Worm (Caenorhabditis elegans) whole organism, early embryonic: Measurements from ENCODE around the gene him-3.

Experiments
- ama-1 ChIP-seq: fragments of 150-350 bp; optimal IDR thresholded peaks from 2 replicates; lab custom pipeline; 2014
- ets-7 ChIP-seq: sonication (generic microtip); optimal IDR thresholded peaks from 2 replicates; lab custom pipeline; 2016; ENCODE audit warnings: missing genotype, missing genetic modification characterization, missing compliant biosample characterization
- flt-1 ChIP-seq: fragments of 200-800 bp; sonication (Bioruptor generic); IDR thresholded peaks from 2 replicates; pipeline ENCODE4 v1.3.6; 2022; ENCODE audit warnings: missing genetic modification characterization, missing compliant biosample characterization
- hmbx-1 ChIP-seq: sonication (generic microtip); optimal IDR thresholded peaks from 2 replicates; lab custom pipeline; 2016; ENCODE audit warnings: mild to moderate bottlenecking, missing genetic modification characterization, missing compliant biosample characterization
- hmg-4 ChIP-seq: fragments of 200-800 bp; sonication (Bioruptor generic); optimal IDR thresholded peaks from 2 replicates; lab custom pipeline; 2018; ENCODE audit warnings: mild to moderate bottlenecking, missing genetic modification characterization, missing compliant biosample characterization
- hnd-1 ChIP-seq: sonication (generic microtip); optimal IDR thresholded peaks from 2 replicates; lab custom pipeline; 2016; ENCODE audit warnings: missing genetic modification characterization, missing compliant biosample characterization
- pes-1 ChIP-seq: fragments of 200-800 bp; sonication (Bioruptor generic); IDR thresholded peaks from 2 replicates; pipeline ENCODE4 v1.3.6; 2022; ENCODE audit warnings: missing genetic modification reagents, missing genetic modification characterization, missing compliant biosample characterization
- scrt-1 ChIP-seq: fragments of 200-800 bp; sonication (Bioruptor generic); IDR thresholded peaks from 2 replicates; pipeline ENCODE4 v1.3.6; 2022; ENCODE audit warnings: missing genetic modification characterization, missing compliant biosample characterization
- sea-1 ChIP-seq: fragments of 200-800 bp; sonication (Bioruptor generic); conservative IDR thresholded peaks from 2 replicates; pipeline ENCODE4 v1.3.6; 2022; ENCODE audit warnings: missing genetic modification characterization, missing compliant biosample characterization
- tbx-37 ChIP-seq: fragments of 200-800 bp; sonication (Bioruptor generic); conservative IDR thresholded peaks from 2 replicates; pipeline ENCODE4 v1.3.6; 2022; ENCODE audit warnings: missing genetic modification reagents, missing genetic modification characterization, missing compliant biosample characterization
- tra-4 ChIP-seq: sonication (generic microtip); optimal IDR thresholded peaks from 2 replicates; lab custom pipeline; 2017; ENCODE audit warnings: missing genetic modification characterization, missing compliant biosample characterization

DNA sequence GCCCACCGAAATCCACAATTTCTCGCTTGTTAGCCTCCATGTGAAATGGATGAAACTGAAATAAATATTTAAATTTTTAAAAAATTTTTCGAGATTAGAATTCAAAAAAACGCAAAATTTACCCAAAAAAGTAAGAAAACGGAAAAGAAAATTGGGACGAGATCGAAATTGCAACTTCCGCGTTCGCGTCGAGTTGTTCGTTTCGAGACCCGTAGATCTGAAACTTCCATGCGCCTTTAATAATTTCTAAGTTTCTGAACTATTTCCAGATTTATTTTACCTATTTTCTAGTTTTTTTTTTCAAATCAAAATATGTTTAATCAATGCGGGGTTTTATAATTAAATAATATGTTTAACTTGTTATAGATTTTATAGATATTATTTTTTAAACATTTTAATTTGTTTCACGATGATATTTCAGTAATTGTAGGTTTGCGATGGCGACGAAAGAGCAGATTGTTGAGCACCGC lies at the start of gene him-3, which contains the start of gene pgl-1:
- TF ChIP-seq ama-1: no peak
- no peak for TF ChIP-seq hnd-1 (tag; lab: Kevin White, UChicago)
- no peak for TF ChIP-seq sea-1 (GFP tag; lab: Robert Waterston, UW)
- no peak for TF ChIP-seq flt-1 (GFP tag; lab: Robert Waterston, UW)
- TF ChIP-seq tbx-37 (GFP tag; lab: Robert Waterston, UW): no peak
- no peak for TF ChIP-seq hmbx-1 (tag; lab: Kevin White, UChicago)
- no peak for TF ChIP-seq scrt-1 (GFP tag; lab: Robert Waterston, UW)
- TF ChIP-seq ets-7: no peak
- no peak for TF ChIP-seq tra-4 (tag; lab: Kevin White, UChicago)
- no peak for TF ChIP-seq hmg-4 (GFP tag; lab: Kevin White, UChicago)
- no peak for TF ChIP-seq pes-1 (GFP tag; lab: Robert Waterston, UW)
